Fruit fly (Drosophila melanogaster) S2 (cell line): Measurements from ENCODE around the gene CG45073.

Source experiments
- CG8478 ChIP-seq: fragments of >200 bp; optimal IDR thresholded peaks from 2 replicates; lab custom pipeline; 2018
- CTCF ChIP-seq, 2 experiments: fragments of >200 bp; optimal IDR thresholded peaks; 2 replicates each; lab custom pipeline; 2018

The CG45073 gene

dm6 chr3R:30129019-30129418, 4.5 kb upstream of the CG45073 start, which contains the start of gene Ppi1:
Ppi1 (minus strand) TSS chr3R:30129119.
- TF ChIP-seq CG8478 (lab: Kevin White, UChicago), result no peak
- TF ChIP-seq CTCF (optimal IDR thresholded peaks at IDR 0.05; lab: Kevin White, UChicago), result no peak

dm6 chr3R:30123163-30123562, 1.4 kb downstream of the CG45073 start, which contains the start of gene CG45072:
CG45072 (minus strand) TSS chr3R:30123263.
- TF ChIP-seq CTCF (optimal IDR thresholded peaks at IDR 0.05; lab: Kevin White, UChicago) (no peak), CG8478 (lab: Kevin White, UChicago) (no peak)

- no peak for TF ChIP-seq CG8478 (lab: Kevin White, UChicago)
- TF ChIP-seq CTCF (optimal IDR thresholded peaks at IDR 0.05; lab: Kevin White, UChicago), result peak in 1 of 2 experiments; percentile 21
Observed at dm6 chr3R:30121731-30122130, 2.8 kb downstream of the CG45073 start.

- no peak for TF ChIP-seq CTCF (optimal IDR thresholded peaks at IDR 0.05; lab: Kevin White, UChicago)
- TF ChIP-seq CG8478 (lab: Kevin White, UChicago), result no peak
Observed at dm6 chr3R:30114286-30114803, 10.2 kb downstream of the CG45073 start.

- no peak for TF ChIP-seq CTCF (optimal IDR thresholded peaks at IDR 0.05; lab: Kevin White, UChicago)
Observed at dm6 chr3R:30110959-30111358, 13.6 kb downstream of the CG45073 start.

- TF ChIP-seq CTCF (optimal IDR thresholded peaks at IDR 0.05; lab: Kevin White, UChicago) (no peak), CG8478 (lab: Kevin White, UChicago) (no peak)
Observed at dm6 chr3R:30109380-30109779, 15.2 kb downstream of the CG45073 start.

- TF ChIP-seq CG8478 (lab: Kevin White, UChicago) (no peak), CTCF (optimal IDR thresholded peaks at IDR 0.05; lab: Kevin White, UChicago) (no peak)
Observed at dm6 chr3R:30108639-30109038, 15.9 kb downstream of the CG45073 start.

dm6 chr3R:30107718-30108117, 16.8 kb downstream of the CG45073 start:
- TF ChIP-seq CG8478 (lab: Kevin White, UChicago), result no peak
- no peak for TF ChIP-seq CTCF (optimal IDR thresholded peaks at IDR 0.05; lab: Kevin White, UChicago)

- TF ChIP-seq CG8478 (lab: Kevin White, UChicago) (no peak), CTCF (optimal IDR thresholded peaks at IDR 0.05; lab: Kevin White, UChicago) (no peak)
Observed at dm6 chr3R:30106562-30106961, 18.0 kb downstream of the CG45073 start.

- TF ChIP-seq CG8478 (lab: Kevin White, UChicago) (no peak), CTCF (optimal IDR thresholded peaks at IDR 0.05; lab: Kevin White, UChicago) (no peak)
Observed at dm6 chr3R:30105808-30106207, 18.7 kb downstream of the CG45073 start.

dm6 chr3R:30104912-30105510, 19.5 kb downstream of the CG45073 start:
- TF ChIP-seq CTCF (optimal IDR thresholded peaks at IDR 0.05; lab: Kevin White, UChicago) (no peak), CG8478 (lab: Kevin White, UChicago) (no peak)

dm6 chr3R:30102806-30103619, 21.5 kb downstream of the CG45073 start:
- TF ChIP-seq CTCF (optimal IDR thresholded peaks at IDR 0.05; lab: Kevin White, UChicago) (no peak), CG8478 (lab: Kevin White, UChicago) (no peak)

- TF ChIP-seq CG8478 (lab: Kevin White, UChicago) (no peak), CTCF (optimal IDR thresholded peaks at IDR 0.05; lab: Kevin White, UChicago) (no peak)
Observed at dm6 chr3R:30101389-30101935, 23.1 kb downstream of the CG45073 start.

- no peak for TF ChIP-seq CG8478 (lab: Kevin White, UChicago)
- TF ChIP-seq CTCF (optimal IDR thresholded peaks at IDR 0.05; lab: Kevin White, UChicago), result no peak
Observed at dm6 chr3R:30100976-30101332, 23.6 kb downstream of the CG45073 start.
